Fruit fly (Drosophila melanogaster) whole organism, embryonic: ENCODE measurements around the gene CG8301.

ENCODE experiments used
- Atf3 ChIP-seq: fragments of 200-800 bp; sonication (Bioruptor generic); optimal IDR thresholded peaks from 3 replicates; lab custom pipeline; 2016; ENCODE audit warnings: missing biosample characterization, missing genetic modification characterization
- Bteb2 ChIP-seq: fragments of 200-800 bp; sonication (Bioruptor generic); optimal IDR thresholded peaks from 2 replicates; lab custom pipeline; 2016; ENCODE audit warnings: missing biosample characterization, missing genetic modification characterization
- CG11504 ChIP-seq: fragments of 200-800 bp; sonication (Bioruptor generic); optimal IDR thresholded peaks from 3 replicates; lab custom pipeline; 2019; ENCODE audit warnings: missing biosample characterization, mild to moderate bottlenecking, missing genetic modification characterization, moderate library complexity
- CG11696 ChIP-seq: fragments of 200-800 bp; sonication (Bioruptor generic); IDR thresholded peaks from 2 replicates; pipeline ENCODE4 v1.3.6; 2022; ENCODE audit warnings: missing biosample characterization, missing genetic modification characterization
- CG12219 ChIP-seq: fragments of 200-800 bp; sonication (Bioruptor generic); optimal IDR thresholded peaks from 3 replicates; lab custom pipeline; 2018; ENCODE audit warnings: missing biosample characterization, mild to moderate bottlenecking, missing genetic modification characterization
- CG12236 ChIP-seq: fragments of 200-800 bp; sonication (Bioruptor generic); optimal IDR thresholded peaks from 2 replicates; lab custom pipeline; 2016; ENCODE audit warnings: missing biosample characterization, missing genetic modification characterization
- CG13424 ChIP-seq: fragments of 200-800 bp; sonication (Bioruptor generic); optimal IDR thresholded peaks from 2 replicates; lab custom pipeline; 2019; ENCODE audit warnings: missing biosample characterization, mild to moderate bottlenecking, missing genetic modification characterization, moderate library complexity
- CG14710 ChIP-seq: fragments of 200-800 bp; sonication (Bioruptor generic); optimal IDR thresholded peaks from 3 replicates; lab custom pipeline; 2019; ENCODE audit warnings: missing biosample characterization, mild to moderate bottlenecking, missing genetic modification characterization, moderate library complexity
- CG15011 ChIP-seq: fragments of 200-800 bp; sonication (Bioruptor generic); optimal IDR thresholded peaks from 3 replicates; lab custom pipeline; 2018; ENCODE audit warnings: missing biosample characterization, mild to moderate bottlenecking, missing genetic modification characterization
- CG15479 ChIP-seq: fragments of 200-800 bp; sonication (Bioruptor generic); optimal IDR thresholded peaks from 3 replicates; lab custom pipeline; 2019; ENCODE audit warnings: missing biosample characterization, mild to moderate bottlenecking, missing genetic modification characterization, moderate library complexity
- CG15514 ChIP-seq: fragments of 200-800 bp; sonication (Bioruptor generic); optimal IDR thresholded peaks from 3 replicates; lab custom pipeline; 2017; ENCODE audit warnings: missing biosample characterization, missing genetic modification characterization, mild to moderate bottlenecking, moderate library complexity, missing genetic modification reagents
- CG16813 ChIP-seq: fragments of 200-800 bp; sonication (Bioruptor generic); IDR thresholded peaks from 3 replicates; pipeline ENCODE4 v1.3.6; 2022; ENCODE audit warnings: missing biosample characterization, missing genetic modification characterization; ENCODE audit not compliant: partially characterized antibody
- CG3995 ChIP-seq: fragments of 200-800 bp; sonication (Bioruptor generic); optimal IDR thresholded peaks from 3 replicates; lab custom pipeline; 2016; ENCODE audit warnings: missing biosample characterization, missing genetic modification characterization
- CG42726 ChIP-seq: fragments of 200-800 bp; sonication (Bioruptor generic); IDR thresholded peaks from 2 replicates; pipeline ENCODE4 v1.3.6; 2022; ENCODE audit warnings: missing biosample characterization, missing genetic modification characterization; ENCODE audit not compliant: partially characterized antibody
- CG4854 ChIP-seq: fragments of 200-800 bp; sonication (Bioruptor generic); optimal IDR thresholded peaks from 2 replicates; lab custom pipeline; 2016; ENCODE audit warnings: missing biosample characterization, missing genetic modification characterization, inconsistent platforms
- CG8089 ChIP-seq: fragments of 200-800 bp; sonication (Bioruptor generic); optimal IDR thresholded peaks from 3 replicates; lab custom pipeline; 2016; ENCODE audit warnings: missing biosample characterization, missing genetic modification characterization
- CG8290 ChIP-seq, 3 experiments: fragments of 200-800 bp; sonication (Bioruptor generic); optimal IDR thresholded peaks; 2 replicates each; lab custom pipeline; 2016 to 2019; ENCODE audit warnings: missing biosample characterization in 3 of 3, missing genetic modification characterization in 3 of 3, mild to moderate bottlenecking in 2 of 3, moderate library complexity in 1 of 3
- CkIIα-i1 ChIP-seq: fragments of 200-800 bp; sonication (Bioruptor generic); IDR thresholded peaks from 2 replicates; pipeline ENCODE4 v1.3.6; 2022; ENCODE audit warnings: missing biosample characterization, missing genetic modification characterization
- CrebB ChIP-seq: fragments of 200-800 bp; sonication (Bioruptor generic); optimal IDR thresholded peaks from 3 replicates; lab custom pipeline; 2018; ENCODE audit warnings: missing biosample characterization, mild to moderate bottlenecking, missing genetic modification characterization
- D19B ChIP-seq: fragments of 200-800 bp; sonication (Bioruptor generic); optimal IDR thresholded peaks from 2 replicates; lab custom pipeline; 2017; ENCODE audit warnings: missing biosample characterization, mild to moderate bottlenecking, missing genetic modification characterization
- Dip2 ChIP-seq: fragments of 200-800 bp; sonication (Bioruptor generic); IDR thresholded peaks from 2 replicates; pipeline ENCODE4 v1.3.6; 2022; ENCODE audit warnings: missing biosample characterization, missing genetic modification characterization
- Dref ChIP-seq: fragments of 200-800 bp; sonication (Bioruptor generic); IDR thresholded peaks from 2 replicates; pipeline ENCODE4 v1.3.6; 2022; ENCODE audit warnings: missing biosample characterization, missing genetic modification characterization
- Hmx ChIP-seq: fragments of 200-800 bp; sonication (Bioruptor generic); optimal IDR thresholded peaks from 2 replicates; lab custom pipeline; 2016; ENCODE audit warnings: missing biosample characterization, missing genetic modification characterization
- Hr3 ChIP-seq: fragments of 200-800 bp; sonication (Bioruptor generic); optimal IDR thresholded peaks from 3 replicates; lab custom pipeline; 2016; ENCODE audit warnings: missing biosample characterization, missing genetic modification characterization
- Kr ChIP-seq: fragments of 200-800 bp; sonication (Bioruptor generic); optimal IDR thresholded peaks from 2 replicates; lab custom pipeline; 2017; ENCODE audit warnings: missing biosample characterization, mild to moderate bottlenecking, missing genetic modification characterization
- Nf-YC ChIP-seq: fragments of 200-800 bp; optimal IDR thresholded peaks from 3 replicates; lab custom pipeline; 2019; ENCODE audit warnings: missing biosample characterization, mild to moderate bottlenecking, missing genetic modification characterization, moderate library complexity
- Ravus ChIP-seq: fragments of 200-800 bp; sonication (Bioruptor generic); IDR thresholded peaks from 2 replicates; pipeline ENCODE4 v1.3.6; 2022; ENCODE audit warnings: missing biosample characterization, missing genetic modification characterization
- Six4 ChIP-seq: fragments of 200-800 bp; sonication (Bioruptor generic); optimal IDR thresholded peaks from 2 replicates; lab custom pipeline; 2016; ENCODE audit warnings: missing biosample characterization, missing genetic modification characterization
- Spps ChIP-seq: fragments of 200-800 bp; sonication (Bioruptor generic); optimal IDR thresholded peaks from 2 replicates; lab custom pipeline; 2018; ENCODE audit warnings: missing biosample characterization, mild to moderate bottlenecking, missing genetic modification characterization
- Sry-δ ChIP-seq: fragments of 200-800 bp; sonication (Bioruptor generic); optimal IDR thresholded peaks from 2 replicates; lab custom pipeline; 2016; ENCODE audit warnings: missing biosample characterization, missing genetic modification characterization
- Usf ChIP-seq: fragments of 200-800 bp; sonication (Bioruptor generic); optimal IDR thresholded peaks from 2 replicates; lab custom pipeline; 2017; ENCODE audit warnings: missing genotype, missing biosample characterization, missing genetic modification characterization
- cato ChIP-seq: fragments of 200-800 bp; sonication (Bioruptor generic); optimal IDR thresholded peaks from 2 replicates; lab custom pipeline; 2016; ENCODE audit warnings: missing biosample characterization, missing genetic modification characterization, borderline replicate concordance
- corto ChIP-seq: fragments of 200-800 bp; sonication (Bioruptor generic); optimal IDR thresholded peaks from 2 replicates; lab custom pipeline; 2016; ENCODE audit warnings: missing biosample characterization, mild to moderate bottlenecking, missing genetic modification characterization, moderate library complexity
- dati ChIP-seq: fragments of 200-800 bp; sonication (Bioruptor generic); IDR thresholded peaks from 2 replicates; pipeline ENCODE4 v1.3.6; 2022; ENCODE audit warnings: missing biosample characterization, missing genetic modification characterization
- dysf ChIP-seq: fragments of 200-800 bp; sonication (Bioruptor generic); IDR thresholded peaks from 3 replicates; pipeline ENCODE4 v1.3.6; 2022; ENCODE audit warnings: missing biosample characterization, missing genetic modification characterization
- ems ChIP-seq: fragments of 200-800 bp; sonication (Bioruptor generic); optimal IDR thresholded peaks from 3 replicates; lab custom pipeline; 2016; ENCODE audit warnings: missing biosample characterization, missing genetic modification characterization
- hbn ChIP-seq: fragments of 200-800 bp; sonication (Bioruptor generic); IDR thresholded peaks from 2 replicates; pipeline ENCODE4 v1.3.6; 2022; ENCODE audit warnings: missing biosample characterization, missing genetic modification characterization; ENCODE audit not compliant: partially characterized antibody
- jing ChIP-seq: fragments of 200-800 bp; sonication (Bioruptor generic); optimal IDR thresholded peaks from 2 replicates; lab custom pipeline; 2018; ENCODE audit warnings: missing biosample characterization, mild to moderate bottlenecking, missing genetic modification characterization
- kay ChIP-seq: fragments of 200-800 bp; sonication (Bioruptor generic); optimal IDR thresholded peaks from 2 replicates; lab custom pipeline; 2016; ENCODE audit warnings: missing biosample characterization, missing genetic modification characterization
- kni ChIP-seq: fragments of 200-800 bp; sonication (Bioruptor generic); optimal IDR thresholded peaks from 3 replicates; lab custom pipeline; 2017; ENCODE audit warnings: mild to moderate bottlenecking, missing biosample characterization, missing genetic modification reagents, missing genetic modification characterization
- lbe ChIP-seq: fragments of 200-800 bp; sonication (Bioruptor generic); optimal IDR thresholded peaks from 2 replicates; lab custom pipeline; 2016; ENCODE audit warnings: missing biosample characterization, mild to moderate bottlenecking, missing genetic modification characterization
- pita ChIP-seq: fragments of 200-800 bp; sonication (Bioruptor generic); optimal IDR thresholded peaks from 2 replicates; lab custom pipeline; 2017; ENCODE audit warnings: missing biosample characterization, mild to moderate bottlenecking, missing genetic modification characterization
- pzg ChIP-seq: fragments of 200-800 bp; sonication (Bioruptor generic); optimal IDR thresholded peaks from 3 replicates; lab custom pipeline; 2018; ENCODE audit warnings: missing biosample characterization, mild to moderate bottlenecking, missing genetic modification characterization, moderate library complexity
- salm ChIP-seq: fragments of 200-800 bp; sonication (Bioruptor generic); optimal IDR thresholded peaks from 2 replicates; lab custom pipeline; 2018; ENCODE audit warnings: missing biosample characterization, mild to moderate bottlenecking, missing genetic modification characterization
- sim ChIP-seq: fragments of 200-800 bp; sonication (Bioruptor generic); IDR thresholded peaks from 2 replicates; pipeline ENCODE4 v1.3.6; 2022; ENCODE audit warnings: missing biosample characterization, missing genetic modification characterization
- slbo ChIP-seq: fragments of 200-800 bp; sonication (Bioruptor generic); IDR thresholded peaks from 2 replicates; pipeline ENCODE4 v1.3.6; 2022; ENCODE audit warnings: missing biosample characterization, missing genetic modification characterization
- so ChIP-seq: fragments of 200-800 bp; sonication (Bioruptor generic); IDR thresholded peaks from 3 replicates; pipeline ENCODE4 v1.3.6; 2022; ENCODE audit warnings: missing biosample characterization, missing genetic modification characterization
- trem ChIP-seq: fragments of 200-800 bp; optimal IDR thresholded peaks from 3 replicates; lab custom pipeline; 2019; ENCODE audit warnings: missing biosample characterization, mild to moderate bottlenecking, missing genetic modification characterization, moderate library complexity
- tx ChIP-seq: fragments of 200-800 bp; sonication (Bioruptor generic); optimal IDR thresholded peaks from 2 replicates; lab custom pipeline; 2016; ENCODE audit warnings: missing biosample characterization, missing genetic modification characterization
- unpg ChIP-seq: fragments of 200-800 bp; sonication (Bioruptor generic); optimal IDR thresholded peaks from 3 replicates; lab custom pipeline; 2018; ENCODE audit warnings: missing biosample characterization, mild to moderate bottlenecking, missing genetic modification characterization, moderate library complexity

Gene CG8301

DNA sequence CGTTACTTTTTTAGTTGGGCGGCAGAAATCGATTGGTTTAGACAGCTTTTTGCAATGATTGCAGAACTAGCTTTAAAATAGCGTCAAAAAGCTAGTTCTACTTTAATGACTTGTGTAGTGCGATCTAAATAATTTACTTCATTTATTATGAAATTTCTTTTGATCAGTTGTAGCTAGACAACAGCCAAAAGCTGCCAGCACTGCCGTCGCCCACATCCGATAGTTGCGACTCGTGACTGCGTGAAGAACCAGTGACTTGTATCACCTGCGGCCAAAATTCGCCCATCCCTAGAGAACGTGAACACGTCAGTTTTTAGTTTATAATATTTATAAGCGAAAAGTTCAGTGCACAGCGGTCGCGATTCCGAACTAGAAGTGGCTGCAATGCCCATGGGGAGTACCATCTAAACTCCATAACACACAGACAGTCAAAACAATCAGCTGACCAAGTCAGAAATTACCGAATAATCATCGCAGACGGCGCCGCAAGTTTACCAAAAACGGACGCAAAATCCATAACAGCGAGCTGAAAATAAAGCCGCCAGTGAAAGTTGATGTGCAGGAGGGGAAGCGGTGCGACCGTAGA, 5.7 kb downstream of the CG8301 start, which contains the start of gene P58IPK (continued):
- TF ChIP-seq CG8290 (GFP tag; optimal IDR thresholded peaks at IDR 0.05; lab: Kevin White, UChicago) (peak; percentile 40), CG8290 (tag; optimal IDR thresholded peaks at IDR 0.05; lab: Kevin White, UChicago) (peak in 1 of 2 experiments; percentile 87), Hmx (GFP tag; lab: Kevin White, UChicago) (no peak), CG42726 (GFP tag; lab: Robert Waterston, UW) (peak; percentile 96), CG3995 (peak; percentile 100), Dip2 (GFP tag; lab: Robert Waterston, UW) (no peak), Six4 (no peak), corto (GFP tag; lab: Kevin White, UChicago) (no peak), hbn (GFP tag; lab: Robert Waterston, UW) (peak; percentile 88), Sry-δ (GFP tag; lab: Kevin White, UChicago) (peak; percentile 97), CG8089 (GFP tag; lab: Kevin White, UChicago) (no peak), CG15514 (GFP tag; lab: Kevin White, UChicago) (peak; percentile 98), Ravus (GFP tag; lab: Robert Waterston, UW) (no peak; the same call in 1 of the 2 replicates), CG15479 (GFP tag; lab: Kevin White, UChicago) (no peak), CG16813 (peak; percentile 97), Spps (tag; lab: Kevin White, UChicago) (no peak), lbe (GFP tag; lab: Kevin White, UChicago) (peak; percentile 41), dati (GFP tag; lab: Robert Waterston, UW) (no peak), Nf-YC (tag; lab: Kevin White, UChicago) (peak; percentile 41), so (no peak), D19B (GFP tag; lab: Kevin White, UChicago) (no peak), CG12219 (no peak), salm (tag; lab: Kevin White, UChicago) (no peak), CG11504 (tag; lab: Kevin White, UChicago) (no peak), Bteb2 (peak; percentile 70), CG15011 (no peak), CG12236 (GFP tag; lab: Kevin White, UChicago) (no peak), dysf (GFP tag; lab: Robert Waterston, UW) (peak; percentile 54; the same call in 2 of the 3 replicates), pzg (GFP tag; lab: Kevin White, UChicago) (peak; percentile 92), unpg (GFP tag; lab: Kevin White, UChicago) (peak; percentile 14), slbo (peak; percentile 91), Usf (GFP tag; lab: Kevin White, UChicago) (peak; percentile 17), CG13424 (tag; lab: Kevin White, UChicago) (peak; percentile 62), Atf3 (GFP tag; lab: Kevin White, UChicago) (peak; percentile 68), Kr (no peak), CkIIα-i1 (GFP tag; lab: Robert Waterston, UW) (no peak), CrebB (peak; percentile 42), cato (GFP tag; lab: Kevin White, UChicago) (no peak), jing (GFP tag; lab: Kevin White, UChicago) (no peak), pita (GFP tag; lab: Kevin White, UChicago) (no peak), CG11696 (GFP tag; lab: Robert Waterston, UW) (no peak), CG4854 (GFP tag; lab: Kevin White, UChicago) (peak; percentile 33), kni (GFP tag; lab: Kevin White, UChicago) (peak; percentile 22), ems (GFP tag; lab: Kevin White, UChicago) (peak; percentile 74), tx (GFP tag; lab: Kevin White, UChicago) (peak; percentile 71), kay (GFP tag; lab: Kevin White, UChicago) (peak; percentile 70), Hr3 (GFP tag; lab: Kevin White, UChicago) (peak; percentile 46), Dref (peak; percentile 65), CG14710 (peak; percentile 73), trem (peak; percentile 88), sim (GFP tag; lab: Robert Waterston, UW) (no peak)
